Worm (Caenorhabditis elegans): ENCODE results near the gene T06D8.9.

The T06D8.9 gene

ce11 chrII:11290109-11290784 is 50.9 kb downstream of the T06D8.9 start, which contains the start of gene C47G2.3:
C47G2.3 (minus strand) TSS chrII:11290159.
- no peak for TF ChIP-seq ztf-11 (tag; optimal IDR thresholded peaks at IDR 0.05)
- no peak for TF ChIP-seq mab-5 (tag; optimal IDR thresholded peaks at IDR 0.05)
- TF ChIP-seq nhr-76 (tag; optimal IDR thresholded peaks at IDR 0.05): no peak
- no peak for TF ChIP-seq nhr-28 (tag; optimal IDR thresholded peaks at IDR 0.05)
- TF ChIP-seq cnd-1 (tag; optimal IDR thresholded peaks at IDR 0.05): no peak
- TF ChIP-seq zip-8 (tag; optimal IDR thresholded peaks at IDR 0.05): no peak
- TF ChIP-seq elt-3 (tag; optimal IDR thresholded peaks at IDR 0.05): no peak
- TF ChIP-seq lin-32 (GFP tag; optimal IDR thresholded peaks at IDR 0.05): no peak

Measured in whole organism, mixed stage, embryonic.